Worm (Caenorhabditis elegans) whole organism, L1 larva: Measurements from ENCODE around the gene Y49F6B.14.

ENCODE experiments used
- elt-3 ChIP-seq, 6 experiments: fragments of 150-350 bp in 1 of 6; sonication (generic microtip); optimal IDR thresholded peaks; 2 replicates each; lab custom pipeline; 2017 to 2018; ENCODE audit warnings: missing biosample characterization in 6 of 6, missing genetic modification characterization in 6 of 6, inconsistent platforms in 1 of 6
- jun-1 ChIP-seq: fragments of 150-350 bp; optimal IDR thresholded peaks from 2 replicates; lab custom pipeline; 2014; ENCODE audit warnings: missing biosample characterization, missing genetic modification reagents, missing genetic modification characterization
- lin-39 ChIP-seq: fragments of 150-350 bp; optimal IDR thresholded peaks from 2 replicates; lab custom pipeline; 2014; ENCODE audit warnings: missing biosample characterization, missing genetic modification reagents, missing genetic modification characterization
- lsy-2 ChIP-seq, 2 experiments: fragments of 150-350 bp; optimal IDR thresholded peaks; 2 replicates each; lab custom pipeline; 2014; ENCODE audit warnings: missing biosample characterization in 2 of 2, missing genetic modification characterization in 2 of 2
- nhr-28 ChIP-seq: fragments of 150-350 bp; optimal IDR thresholded peaks from 2 replicates; lab custom pipeline; 2014; ENCODE audit warnings: missing biosample characterization, missing genetic modification characterization
- pqm-1 ChIP-seq: sonication (generic microtip); optimal IDR thresholded peaks from 3 replicates; lab custom pipeline; 2017; ENCODE audit warnings: missing biosample characterization, missing genetic modification characterization
- skn-1 ChIP-seq: fragments of 150-350 bp; optimal IDR thresholded peaks from 2 replicates; lab custom pipeline; 2014; ENCODE audit warnings: missing biosample characterization, missing genetic modification characterization
- snpc-4 ChIP-seq: fragments of 150-350 bp; optimal IDR thresholded peaks from 2 replicates; lab custom pipeline; 2014; ENCODE audit warnings: missing biosample characterization, missing genetic modification characterization
- zip-4 ChIP-seq: fragments of 200-800 bp; sonication (Bioruptor generic); optimal IDR thresholded peaks from 2 replicates; lab custom pipeline; 2018; ENCODE audit warnings: mild to moderate bottlenecking, missing genetic modification characterization, moderate library complexity, missing compliant biosample characterization

DNA sequence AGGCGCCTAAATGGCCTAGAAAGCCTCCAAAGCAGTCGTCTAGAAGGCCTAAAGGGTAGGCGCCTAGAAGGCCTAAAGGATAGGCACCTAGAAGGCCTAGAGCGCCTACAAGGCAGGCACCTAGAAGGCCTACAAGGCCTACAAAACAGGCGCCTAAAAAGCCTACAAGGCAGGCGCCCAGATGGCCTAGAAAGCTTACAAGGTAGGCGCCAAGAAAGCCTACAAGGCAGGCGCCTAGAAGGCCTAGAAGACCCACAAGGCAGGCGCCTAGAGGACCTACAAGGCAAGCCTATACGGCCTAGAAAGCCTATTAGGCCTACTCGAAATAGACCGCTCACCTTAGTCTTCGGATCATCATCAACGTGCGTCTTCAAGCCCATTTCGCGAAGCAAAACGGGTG, 13.3 kb downstream of the Y49F6B.14 start:
- TF ChIP-seq pqm-1 (tag; lab: Kevin White, UChicago) (no peak), lsy-2 (tag; optimal IDR thresholded peaks at IDR 0.05; lab: Kevin White, UChicago) (no peak), lin-39 (tag; lab: Kevin White, UChicago) (no peak), elt-3 (tag; optimal IDR thresholded peaks at IDR 0.05; lab: Kevin White, UChicago) (no peak), nhr-28 (no peak), jun-1 (tag; lab: Kevin White, UChicago) (no peak), zip-4 (no peak), snpc-4 (no peak), skn-1 (no peak)
